Fruit fly (Drosophila melanogaster) whole organism, pupa: ENCODE measurements around the gene CG10469.

Experiments
- CG10348 ChIP-seq: fragments of 200-800 bp; sonication (Bioruptor generic); IDR thresholded peaks from 2 replicates; pipeline ENCODE4 v1.3.6; 2022; ENCODE audit warnings: missing biosample characterization, missing genetic modification characterization
- CG12605 ChIP-seq: fragments of 200-800 bp; sonication (Bioruptor generic); IDR thresholded peaks from 2 replicates; pipeline ENCODE4 v1.3.6; 2022; ENCODE audit warnings: missing biosample characterization, missing genetic modification characterization
- CG13204 ChIP-seq: fragments of 200-800 bp; sonication (Bioruptor generic); optimal IDR thresholded peaks from 2 replicates; lab custom pipeline; 2018; ENCODE audit warnings: missing biosample characterization, mild to moderate bottlenecking, missing genetic modification characterization, moderate library complexity
- CG14655 ChIP-seq: fragments of 200-800 bp; sonication (Bioruptor generic); optimal IDR thresholded peaks from 3 replicates; lab custom pipeline; 2017; ENCODE audit warnings: mild to moderate bottlenecking, missing biosample characterization, missing genetic modification reagents, missing genetic modification characterization
- CG15710 ChIP-seq: fragments of 200-800 bp; sonication (Bioruptor generic); optimal IDR thresholded peaks from 2 replicates; lab custom pipeline; 2018; ENCODE audit warnings: missing biosample characterization, mild to moderate bottlenecking, missing genetic modification characterization, moderate library complexity
- CG17806 ChIP-seq: fragments of 200-800 bp; sonication (Bioruptor generic); optimal IDR thresholded peaks from 2 replicates; lab custom pipeline; 2018; ENCODE audit warnings: missing biosample characterization, mild to moderate bottlenecking, missing genetic modification characterization, moderate library complexity
- CG32121 ChIP-seq: fragments of 200-800 bp; sonication (Bioruptor generic); IDR thresholded peaks from 2 replicates; pipeline ENCODE4 v1.3.6; 2022; ENCODE audit warnings: missing biosample characterization, missing genetic modification characterization
- CG34367 ChIP-seq: fragments of 200-800 bp; sonication (Bioruptor generic); optimal IDR thresholded peaks from 2 replicates; lab custom pipeline; 2018; ENCODE audit warnings: missing biosample characterization, mild to moderate bottlenecking, missing genetic modification characterization
- CG4496 ChIP-seq: fragments of 200-800 bp; sonication (Bioruptor generic); IDR thresholded peaks from 3 replicates; pipeline ENCODE4 v1.3.6; 2022; ENCODE audit warnings: missing biosample characterization, missing genetic modification characterization
- CG8159 ChIP-seq: fragments of 200-800 bp; sonication (Bioruptor generic); optimal IDR thresholded peaks from 3 replicates; lab custom pipeline; 2018; ENCODE audit warnings: missing biosample characterization, mild to moderate bottlenecking, missing genetic modification characterization, moderate library complexity
- CG8301 ChIP-seq: fragments of 200-800 bp; sonication (Bioruptor generic); optimal IDR thresholded peaks from 2 replicates; lab custom pipeline; 2018; ENCODE audit warnings: missing biosample characterization, mild to moderate bottlenecking, missing genetic modification characterization
- CG9948 ChIP-seq: fragments of 200-800 bp; sonication (Bioruptor generic); optimal IDR thresholded peaks from 2 replicates; lab custom pipeline; 2018; ENCODE audit warnings: missing biosample characterization, mild to moderate bottlenecking, missing genetic modification characterization, moderate library complexity
- D1 ChIP-seq: fragments of 200-800 bp; sonication (Bioruptor generic); optimal IDR thresholded peaks from 2 replicates; lab custom pipeline; 2018; ENCODE audit warnings: missing biosample characterization, mild to moderate bottlenecking, missing genetic modification characterization, moderate library complexity
- EcR ChIP-seq: fragments of 200-800 bp; sonication (Bioruptor generic); optimal IDR thresholded peaks from 3 replicates; lab custom pipeline; 2019; ENCODE audit warnings: missing biosample characterization, missing genetic modification characterization, mild to moderate bottlenecking, moderate library complexity, missing genetic modification reagents
- Ets98B ChIP-seq: fragments of 200-800 bp; sonication (Bioruptor generic); IDR thresholded peaks from 2 replicates; pipeline ENCODE4 v1.3.6; 2022; ENCODE audit warnings: missing biosample characterization, missing genetic modification characterization
- Pif1A ChIP-seq: fragments of 200-800 bp; sonication (Bioruptor generic); optimal IDR thresholded peaks from 3 replicates; lab custom pipeline; 2016; ENCODE audit warnings: missing biosample characterization, missing genetic modification characterization
- Pif1B ChIP-seq: fragments of 200-800 bp; sonication (Bioruptor generic); optimal IDR thresholded peaks from 3 replicates; lab custom pipeline; 2016; ENCODE audit warnings: missing biosample characterization, missing genetic modification characterization
- Snoo ChIP-seq: fragments of 200-800 bp; sonication (Bioruptor generic); optimal IDR thresholded peaks from 3 replicates; lab custom pipeline; 2017; ENCODE audit warnings: missing biosample characterization, mild to moderate bottlenecking, missing genetic modification characterization, inconsistent platforms
- fd96Ca ChIP-seq: fragments of 200-800 bp; sonication (Bioruptor generic); IDR thresholded peaks from 3 replicates; pipeline ENCODE4 v1.3.6; 2022; ENCODE audit warnings: missing biosample characterization, missing genetic modification characterization
- gl ChIP-seq: fragments of 200-800 bp; sonication (Bioruptor generic); optimal IDR thresholded peaks from 2 replicates; lab custom pipeline; 2018; ENCODE audit warnings: missing biosample characterization, mild to moderate bottlenecking, missing genetic modification characterization
- rn ChIP-seq: fragments of 200-800 bp; sonication (Bioruptor generic); IDR thresholded peaks from 2 replicates; pipeline ENCODE4 v1.3.6; 2022; ENCODE audit warnings: missing biosample characterization, missing genetic modification characterization

CG10469 gene

dm6 chr3L:6093213-6093612, at the start of gene CG10469:
TSS of gene CG10469 (minus strand) at chr3L:6093313.
- TF ChIP-seq fd96Ca (GFP tag; lab: Robert Waterston, UW) (no peak), CG9948 (tag; lab: Kevin White, UChicago) (no peak), CG14655 (GFP tag; lab: Kevin White, UChicago) (no peak), CG8301 (tag; lab: Kevin White, UChicago) (no peak), D1 (no peak), Pif1A (no peak), CG15710 (tag; lab: Kevin White, UChicago) (no peak), CG13204 (no peak), Ets98B (GFP tag; lab: Robert Waterston, UW) (no peak), Pif1B (GFP tag; lab: Kevin White, UChicago) (no peak), rn (GFP tag; lab: Robert Waterston, UW) (no peak), CG12605 (no peak), EcR (GFP tag; lab: Kevin White, UChicago) (no peak), CG4496 (GFP tag; lab: Robert Waterston, UW) (no peak), gl (tag; lab: Kevin White, UChicago) (no peak), CG32121 (no peak), CG8159 (tag; lab: Kevin White, UChicago) (no peak), CG10348 (no peak)

- TF ChIP-seq D1 = no peak
- TF ChIP-seq CG32121 = no peak
- no peak for TF ChIP-seq CG34367 (tag; lab: Kevin White, UChicago)
- no peak for TF ChIP-seq rn (GFP tag; lab: Robert Waterston, UW)
- no peak for TF ChIP-seq CG14655 (GFP tag; lab: Kevin White, UChicago)
- no peak for TF ChIP-seq CG8159 (tag; lab: Kevin White, UChicago)
- no peak for TF ChIP-seq Ets98B (GFP tag; lab: Robert Waterston, UW)
- no peak for TF ChIP-seq CG9948 (tag; lab: Kevin White, UChicago)
- TF ChIP-seq EcR (GFP tag; lab: Kevin White, UChicago) = no peak
- TF ChIP-seq, all 21 proteins: peak for 0
These were observed 49.2 kb upstream of the CG10469 start, which contains the start of gene Cpr65Aw for dm6 chr3L:6142313-6142712. TSS of gene Cpr65Aw (minus strand) at chr3L:6142413.

- TF ChIP-seq CG10348 (no peak), EcR (GFP tag; lab: Kevin White, UChicago) (peak; percentile 59)
These were observed 48.4 kb upstream of the CG10469 start for dm6 chr3L:6141538-6141937.

- TF ChIP-seq CG9948 (tag; lab: Kevin White, UChicago) (no peak), CG34367 (tag; lab: Kevin White, UChicago) (no peak), CG8159 (tag; lab: Kevin White, UChicago) (peak; percentile 8), CG15710 (tag; lab: Kevin White, UChicago) (no peak), CG13204 (no peak), CG12605 (no peak), Pif1B (GFP tag; lab: Kevin White, UChicago) (no peak), rn (GFP tag; lab: Robert Waterston, UW) (no peak), CG17806 (tag; lab: Kevin White, UChicago) (no peak), EcR (GFP tag; lab: Kevin White, UChicago) (peak; percentile 69)
These were observed 47.8 kb upstream of the CG10469 start for dm6 chr3L:6140771-6141472.

- TF ChIP-seq gl (tag; lab: Kevin White, UChicago) = no peak
- no peak for TF ChIP-seq CG32121
- no peak for TF ChIP-seq CG8159 (tag; lab: Kevin White, UChicago)
These were observed 46.9 kb upstream of the CG10469 start, which contains the start of gene Cpr65Av for dm6 chr3L:6139924-6140574. TSS of gene Cpr65Av (minus strand) at chr3L:6139974.

DNA sequence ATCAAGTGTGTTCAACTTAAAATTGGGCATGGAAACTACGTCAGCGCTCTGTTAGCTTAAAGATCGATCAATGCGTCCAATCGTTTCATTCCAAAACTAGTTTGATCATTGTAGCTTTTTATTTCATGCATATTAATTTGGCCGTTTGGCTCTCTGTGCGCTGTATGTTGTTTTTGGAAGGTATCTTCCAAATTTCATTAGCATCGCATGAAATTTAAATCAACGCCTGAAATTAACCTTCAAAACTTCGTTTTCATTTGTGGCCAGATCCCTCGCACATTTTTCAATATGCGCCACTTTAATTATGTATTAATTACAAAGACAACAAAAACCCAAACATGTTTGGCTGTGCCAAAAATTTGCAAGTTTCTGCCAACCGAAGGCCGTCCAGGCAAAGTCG, 45.5 kb upstream of the CG10469 start:
- TF ChIP-seq CG17806 (tag; lab: Kevin White, UChicago) (no peak), CG8301 (tag; lab: Kevin White, UChicago) (no peak), CG10348 (no peak), EcR (GFP tag; lab: Kevin White, UChicago) (no peak), Pif1B (GFP tag; lab: Kevin White, UChicago) (no peak), CG8159 (tag; lab: Kevin White, UChicago) (no peak), CG12605 (no peak), Snoo (tag; lab: Kevin White, UChicago) (no peak), CG9948 (tag; lab: Kevin White, UChicago) (no peak), CG13204 (no peak), CG32121 (no peak), gl (tag; lab: Kevin White, UChicago) (no peak), Pif1A (no peak), rn (GFP tag; lab: Robert Waterston, UW) (no peak)
